Fruit fly (Drosophila melanogaster) whole organism, wandering third instar larva: ENCODE results near the gene PGRP-SB2.

Experiments used
- GATAd ChIP-seq: sonication (Bioruptor generic); optimal IDR thresholded peaks from 2 replicates; lab custom pipeline; 2016; ENCODE audit warnings: missing biosample characterization, missing genetic modification characterization
- Myc ChIP-seq: fragments of >200 bp; optimal IDR thresholded peaks from 2 replicates; lab custom pipeline; 2017
- fru ChIP-seq: fragments of 200-800 bp; sonication (Bioruptor generic); optimal IDR thresholded peaks from 3 replicates; lab custom pipeline; 2016; ENCODE audit warnings: missing biosample characterization, mild to moderate bottlenecking, missing genetic modification characterization
- h ChIP-seq: fragments of 200-800 bp; sonication (Bioruptor generic); optimal IDR thresholded peaks from 3 replicates; lab custom pipeline; 2016; ENCODE audit warnings: missing biosample characterization, mild to moderate bottlenecking, missing genetic modification characterization

DNA sequence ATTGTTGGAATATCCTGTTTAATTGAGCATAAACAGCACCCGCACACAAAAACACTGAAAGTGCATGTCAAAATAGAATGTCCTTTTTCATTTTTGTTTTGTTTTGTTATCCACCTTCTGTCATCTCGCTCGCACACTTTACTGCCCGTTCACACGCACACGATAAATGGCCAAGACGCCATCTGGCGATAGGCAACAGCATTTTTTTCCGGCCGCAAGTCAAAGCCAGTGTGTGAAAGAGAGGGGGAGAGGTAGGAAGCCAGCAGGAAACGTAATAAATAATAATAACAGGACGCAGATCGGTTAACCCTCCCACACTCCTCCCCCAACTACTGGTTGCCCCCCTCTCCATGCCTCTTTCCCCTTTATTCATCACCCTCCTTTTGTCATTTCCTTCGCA lies 43.5 kb downstream of the PGRP-SB2 start:
- TF ChIP-seq fru (GFP tag; lab: Kevin White, UChicago) (no peak), GATAd (GFP tag; lab: Kevin White, UChicago) (no peak), Myc (lab: Kevin White, UChicago) (no peak), h (no peak)
